Worm (Caenorhabditis elegans) whole organism, young adult: ENCODE results near the gene arle-14.

Experiments used
- B0019.2 ChIP-seq: fragments of 200-800 bp; sonication (Bioruptor generic); conservative IDR thresholded peaks from 2 replicates; pipeline ENCODE4 v1.3.6; 2022; ENCODE audit warnings: missing genetic modification reagents, missing genetic modification characterization, missing compliant biosample characterization
- B0035.1 ChIP-seq: sonication (generic microtip); optimal IDR thresholded peaks from 2 replicates; lab custom pipeline; 2016; ENCODE audit warnings: missing genetic modification characterization, mild to moderate bottlenecking, missing compliant biosample characterization, missing genotype, missing genetic modification reagents
- C06A6.2 ChIP-seq: fragments of 200-800 bp; sonication (Bioruptor generic); conservative IDR thresholded peaks from 2 replicates; pipeline ENCODE4 v1.3.6; 2022; ENCODE audit warnings: missing genetic modification characterization, missing compliant biosample characterization
- C17E4.6 ChIP-seq: fragments of 200-800 bp; sonication (Bioruptor generic); IDR thresholded peaks from 2 replicates; pipeline ENCODE4 v1.3.6; 2022; ENCODE audit warnings: missing genetic modification reagents, missing genetic modification characterization, missing compliant biosample characterization
- F10E7.11 ChIP-seq: sonication (generic microtip); optimal IDR thresholded peaks from 2 replicates; lab custom pipeline; 2017; ENCODE audit warnings: mild to moderate bottlenecking, missing genetic modification characterization, moderate library complexity, missing compliant biosample characterization
- F22D6.2 ChIP-seq: sonication (generic microtip); optimal IDR thresholded peaks from 2 replicates; lab custom pipeline; 2016; ENCODE audit warnings: mild to moderate bottlenecking, missing genetic modification characterization, missing compliant biosample characterization
- F39B2.1 ChIP-seq: fragments of 200-800 bp; sonication (Bioruptor generic); IDR thresholded peaks from 2 replicates; pipeline ENCODE4 v1.3.6; 2022; ENCODE audit warnings: missing genetic modification reagents, missing genetic modification characterization, missing compliant biosample characterization
- F52B5.7 ChIP-seq: sonication (generic microtip); optimal IDR thresholded peaks from 2 replicates; lab custom pipeline; 2016; ENCODE audit warnings: mild to moderate bottlenecking, missing genetic modification characterization, missing compliant biosample characterization
- T26A5.8 ChIP-seq: sonication (generic microtip); optimal IDR thresholded peaks from 2 replicates; lab custom pipeline; 2016; ENCODE audit warnings: missing genetic modification characterization, missing compliant biosample characterization
- Y53F4B.3 ChIP-seq: fragments of 200-800 bp; sonication (Bioruptor generic); IDR thresholded peaks from 2 replicates; pipeline ENCODE4 v1.3.6; 2022; ENCODE audit warnings: missing genetic modification reagents, missing genetic modification characterization, missing compliant biosample characterization
- Y53G8AR.9 ChIP-seq: fragments of 200-800 bp; sonication (Bioruptor generic); conservative IDR thresholded peaks from 2 replicates; pipeline ENCODE4 v1.3.6; 2022; ENCODE audit warnings: missing genetic modification reagents, missing genetic modification characterization, missing compliant biosample characterization
- Y56A3A.18 ChIP-seq: fragments of 200-800 bp; sonication (Bioruptor generic); IDR thresholded peaks from 2 replicates; pipeline ENCODE4 v1.3.6; 2022; ENCODE audit warnings: missing genetic modification reagents, missing genetic modification characterization, missing compliant biosample characterization
- akir-1 ChIP-seq: fragments of 200-800 bp; sonication (Bioruptor generic); optimal IDR thresholded peaks from 2 replicates; lab custom pipeline; 2018; ENCODE audit warnings: mild to moderate bottlenecking, missing genetic modification characterization, moderate library complexity, missing compliant biosample characterization
- aptf-2 ChIP-seq: fragments of 200-800 bp; sonication (Bioruptor generic); conservative IDR thresholded peaks from 2 replicates; pipeline ENCODE4 v1.3.6; 2022; ENCODE audit warnings: missing genetic modification reagents, missing genetic modification characterization, missing compliant biosample characterization
- atf-7 ChIP-seq: sonication (generic microtip); optimal IDR thresholded peaks from 2 replicates; lab custom pipeline; 2017; ENCODE audit warnings: mild to moderate bottlenecking, missing genetic modification characterization, missing compliant biosample characterization
- athp-1 ChIP-seq: sonication (generic microtip); optimal IDR thresholded peaks from 2 replicates; lab custom pipeline; 2017; ENCODE audit warnings: mild to moderate bottlenecking, missing genetic modification characterization, missing compliant biosample characterization
- bed-1 ChIP-seq: fragments of 200-800 bp; sonication (Bioruptor generic); IDR thresholded peaks from 2 replicates; pipeline ENCODE4 v1.3.6; 2022; ENCODE audit warnings: missing genetic modification reagents, missing genetic modification characterization, missing compliant biosample characterization
- ccch-3 ChIP-seq: fragments of 200-800 bp; sonication (Bioruptor generic); optimal IDR thresholded peaks from 2 replicates; lab custom pipeline; 2018; ENCODE audit warnings: mild to moderate bottlenecking, missing genetic modification characterization, missing compliant biosample characterization
- ceh-100 ChIP-seq: fragments of 200-800 bp; sonication (Bioruptor generic); IDR thresholded peaks from 2 replicates; pipeline ENCODE4 v1.3.6; 2022; ENCODE audit warnings: missing genetic modification reagents, missing genetic modification characterization, missing compliant biosample characterization
- ceh-58 ChIP-seq: fragments of 200-800 bp; sonication (Bioruptor generic); IDR thresholded peaks from 2 replicates; pipeline ENCODE4 v1.3.6; 2022; ENCODE audit warnings: missing genetic modification characterization, missing compliant biosample characterization
- ceh-79 ChIP-seq: sonication (generic microtip); optimal IDR thresholded peaks from 2 replicates; lab custom pipeline; 2017; ENCODE audit warnings: mild to moderate bottlenecking, missing genetic modification characterization, missing compliant biosample characterization
- dox-1 ChIP-seq: fragments of 200-800 bp; sonication (Bioruptor generic); IDR thresholded peaks from 2 replicates; pipeline ENCODE4 v1.3.6; 2022; ENCODE audit warnings: missing genetic modification reagents, missing genetic modification characterization, missing compliant biosample characterization
- efl-1 ChIP-seq: fragments of 150-350 bp; optimal IDR thresholded peaks from 2 replicates; lab custom pipeline; 2014; ENCODE audit warnings: missing biosample characterization, missing genetic modification reagents, missing genetic modification characterization
- egl-18 ChIP-seq: fragments of 200-800 bp; sonication (Bioruptor generic); IDR thresholded peaks from 2 replicates; pipeline ENCODE4 v1.3.6; 2022; ENCODE audit warnings: missing genetic modification reagents, missing genetic modification characterization, missing compliant biosample characterization
- fkh-3 ChIP-seq: sonication (generic microtip); optimal IDR thresholded peaks from 2 replicates; lab custom pipeline; 2016; ENCODE audit warnings: mild to moderate bottlenecking, missing genetic modification characterization, missing compliant biosample characterization
- hlh-26 ChIP-seq: fragments of 200-800 bp; sonication (Bioruptor generic); conservative IDR thresholded peaks from 2 replicates; pipeline ENCODE4 v1.3.6; 2022; ENCODE audit warnings: missing genetic modification reagents, missing genetic modification characterization, missing compliant biosample characterization
- hmg-20 ChIP-seq: fragments of 200-800 bp; sonication (Bioruptor generic); IDR thresholded peaks from 2 replicates; pipeline ENCODE4 v1.3.6; 2022; ENCODE audit warnings: missing genetic modification reagents, missing genetic modification characterization, missing compliant biosample characterization
- let-526 ChIP-seq: fragments of 200-800 bp; sonication (Bioruptor generic); IDR thresholded peaks from 2 replicates; pipeline ENCODE4 v1.3.6; 2022; ENCODE audit warnings: missing genetic modification reagents, missing genetic modification characterization, missing compliant biosample characterization
- let-607 ChIP-seq, 2 experiments: fragments of 200-800 bp in 1 of 2; sonication (Bioruptor generic) in 1 of 2; sonication (generic microtip) in 1 of 2; optimal IDR thresholded peaks; 2 replicates each; lab custom pipeline; 2016 to 2018; ENCODE audit warnings: mild to moderate bottlenecking in 2 of 2, missing compliant biosample characterization in 2 of 2, missing genetic modification characterization in 2 of 2, moderate library complexity in 2 of 2, missing genotype in 1 of 2
- lin-40 ChIP-seq: sonication (generic microtip); optimal IDR thresholded peaks from 2 replicates; lab custom pipeline; 2016; ENCODE audit warnings: missing genetic modification characterization, mild to moderate bottlenecking, missing compliant biosample characterization, missing genotype, missing genetic modification reagents
- lin-54 ChIP-seq: fragments of 200-800 bp; sonication (Bioruptor generic); optimal IDR thresholded peaks from 2 replicates; lab custom pipeline; 2018; ENCODE audit warnings: mild to moderate bottlenecking, missing genetic modification characterization, missing compliant biosample characterization
- lir-1 ChIP-seq: fragments of 200-800 bp; sonication (Bioruptor generic); conservative IDR thresholded peaks from 2 replicates; pipeline ENCODE4 v1.3.6; 2022; ENCODE audit warnings: missing genetic modification reagents, missing genetic modification characterization, missing compliant biosample characterization
- lsy-27 ChIP-seq: sonication (generic microtip); optimal IDR thresholded peaks from 2 replicates; lab custom pipeline; 2017; ENCODE audit warnings: missing genetic modification characterization, mild to moderate bottlenecking, missing compliant biosample characterization, antibody characterized with exemption, missing genotype, borderline replicate concordance; ENCODE audit not compliant: insufficient read depth
- madf-3 ChIP-seq: fragments of 200-800 bp; sonication (Bioruptor generic); IDR thresholded peaks from 2 replicates; pipeline ENCODE4 v1.3.6; 2022; ENCODE audit warnings: missing genetic modification reagents, missing genetic modification characterization, missing compliant biosample characterization
- mcd-1 ChIP-seq: fragments of 200-800 bp; sonication (Bioruptor generic); IDR thresholded peaks from 2 replicates; pipeline ENCODE4 v1.3.6; 2022; ENCODE audit warnings: missing genetic modification reagents, missing genetic modification characterization, missing compliant biosample characterization
- pha-4 ChIP-seq: fragments of 150-350 bp; sonication (generic microtip); optimal IDR thresholded peaks from 2 replicates; lab custom pipeline; 2014; ENCODE audit warnings: missing biosample characterization, missing genetic modification reagents, missing genetic modification characterization
- rcor-1 ChIP-seq: fragments of 200-800 bp; sonication (Bioruptor generic); IDR thresholded peaks from 2 replicates; pipeline ENCODE4 v1.3.6; 2022; ENCODE audit warnings: missing genetic modification reagents, missing genetic modification characterization, missing compliant biosample characterization
- repo-1 ChIP-seq: sonication (generic microtip); optimal IDR thresholded peaks from 2 replicates; lab custom pipeline; 2017; ENCODE audit warnings: mild to moderate bottlenecking, missing genetic modification characterization, missing compliant biosample characterization
- sea-2 ChIP-seq: fragments of 200-800 bp; sonication (Bioruptor generic); IDR thresholded peaks from 2 replicates; pipeline ENCODE4 v1.3.6; 2022; ENCODE audit warnings: missing genetic modification characterization, missing compliant biosample characterization
- snpc-1.1 ChIP-seq: sonication (generic microtip); optimal IDR thresholded peaks from 2 replicates; lab custom pipeline; 2017; ENCODE audit warnings: missing genetic modification characterization, mild to moderate bottlenecking, missing compliant biosample characterization, antibody characterized with exemption, moderate library complexity, missing genotype, missing genetic modification reagents; ENCODE audit not compliant: insufficient read depth
- snpc-3.4 ChIP-seq: sonication (generic microtip); optimal IDR thresholded peaks from 2 replicates; lab custom pipeline; 2017; ENCODE audit warnings: missing genetic modification characterization, mild to moderate bottlenecking, missing compliant biosample characterization, antibody characterized with exemption, moderate library complexity, missing genotype, missing genetic modification reagents
- snpc-4 ChIP-seq, 5 experiments: fragments of 150-350 bp in 1 of 5; sonication (generic microtip) in 4 of 5; optimal IDR thresholded peaks; 2 replicates each; lab custom pipeline; 2014 to 2018; ENCODE audit warnings: missing genetic modification characterization in 5 of 5, missing biosample characterization in 3 of 5, antibody characterized with exemption in 2 of 5, mild to moderate bottlenecking in 2 of 5, missing compliant biosample characterization in 2 of 5, missing genotype in 2 of 5, moderate library complexity in 2 of 5, missing genetic modification reagents in 1 of 5
- somi-1 ChIP-seq: fragments of 200-800 bp; sonication (Bioruptor generic); optimal IDR thresholded peaks from 2 replicates; lab custom pipeline; 2018; ENCODE audit warnings: mild to moderate bottlenecking, missing genetic modification characterization, missing compliant biosample characterization
- tlf-1 ChIP-seq: fragments of 200-800 bp; sonication (Bioruptor generic); optimal IDR thresholded peaks from 2 replicates; lab custom pipeline; 2018; ENCODE audit warnings: mild to moderate bottlenecking, missing genetic modification characterization, missing compliant biosample characterization
- xnd-1 ChIP-seq: sonication (generic microtip); optimal IDR thresholded peaks from 2 replicates; lab custom pipeline; 2016; ENCODE audit warnings: missing genotype, missing genetic modification reagents, missing genetic modification characterization, missing compliant biosample characterization
- zfh-2 ChIP-seq: fragments of 200-800 bp; sonication (Bioruptor generic); conservative IDR thresholded peaks from 2 replicates; pipeline ENCODE4 v1.3.6; 2022; ENCODE audit warnings: missing genetic modification reagents, missing genetic modification characterization, missing compliant biosample characterization
- ztf-18 ChIP-seq: sonication (generic microtip); optimal IDR thresholded peaks from 2 replicates; lab custom pipeline; 2016; ENCODE audit warnings: missing genotype, mild to moderate bottlenecking, missing genetic modification characterization, missing compliant biosample characterization
- ztf-3 ChIP-seq: fragments of 200-800 bp; sonication (Bioruptor generic); optimal IDR thresholded peaks from 2 replicates; lab custom pipeline; 2018; ENCODE audit warnings: mild to moderate bottlenecking, missing genetic modification characterization, missing compliant biosample characterization

arle-14 gene

DNA sequence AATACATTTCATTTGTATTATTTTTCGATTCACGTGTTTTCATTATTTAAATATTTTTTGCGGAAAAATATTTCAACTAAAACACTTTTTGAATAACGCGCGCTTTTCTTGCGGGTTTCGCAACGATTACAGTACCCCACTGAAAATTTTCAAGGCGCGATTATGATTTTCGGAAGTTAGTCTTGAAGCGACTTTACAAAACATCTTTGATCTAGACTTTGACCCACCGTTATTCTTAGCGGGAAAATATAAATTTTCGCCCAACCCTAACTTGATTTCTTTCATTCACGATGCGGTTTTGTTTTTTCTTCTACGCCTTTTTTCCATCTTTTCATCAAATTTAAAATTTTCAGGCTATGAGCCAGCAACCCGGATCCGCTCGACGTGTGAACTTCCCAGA lies 35.1 kb downstream of the arle-14 start, which contains the start of gene egg-1 (continued):
- TF ChIP-seq ceh-79, result no peak
- TF ChIP-seq Y53G8AR.9 (GFP tag; lab: Robert Waterston, UW), result peak; percentile 44; the same call in 1 of the 2 replicates
- peak; percentile 90 for TF ChIP-seq tlf-1 (GFP tag; lab: Kevin White, UChicago)
- no peak for TF ChIP-seq hmg-20 (GFP tag; lab: Robert Waterston, UW)
- no peak for TF ChIP-seq C06A6.2
- peak; percentile 40 for TF ChIP-seq snpc-4 (GFP tag; optimal IDR thresholded peaks at IDR 0.05; lab: Kevin White, UChicago)
- TF ChIP-seq snpc-4 (tag; optimal IDR thresholded peaks at IDR 0.05; lab: Kevin White, UChicago), result peak in 3 of 4 experiments; percentile 8 to 60 (median 59)
- peak; percentile 72 for TF ChIP-seq mcd-1 (GFP tag; lab: Robert Waterston, UW)
- TF ChIP-seq madf-3 (GFP tag; lab: Robert Waterston, UW), result peak; percentile 83
- TF ChIP-seq lin-54 (GFP tag; lab: Kevin White, UChicago), result peak; percentile 95
- TF ChIP-seq ztf-18, result peak; percentile 74
- no peak for TF ChIP-seq somi-1 (GFP tag; lab: Kevin White, UChicago)
- no peak for TF ChIP-seq Y56A3A.18 (GFP tag; lab: Robert Waterston, UW)
- TF ChIP-seq C17E4.6 (GFP tag; lab: Robert Waterston, UW), result no peak; the same call in 1 of the 2 replicates
- no peak for TF ChIP-seq ceh-58 (GFP tag; lab: Robert Waterston, UW)
- peak; percentile 98 for TF ChIP-seq xnd-1 (tag; lab: Kevin White, UChicago)
- no peak for TF ChIP-seq B0035.1 (tag; lab: Kevin White, UChicago)
- peak; percentile 78 for TF ChIP-seq B0019.2 (GFP tag; lab: Robert Waterston, UW)
- TF ChIP-seq fkh-3 (tag; lab: Kevin White, UChicago), result no peak
- TF ChIP-seq akir-1, result no peak
- TF ChIP-seq atf-7 (tag; lab: Kevin White, UChicago), result no peak
- no peak for TF ChIP-seq ztf-3 (GFP tag; lab: Kevin White, UChicago)
- TF ChIP-seq lir-1 (GFP tag; lab: Robert Waterston, UW), result peak; percentile 52; the same call in 1 of the 2 replicates
- no peak for TF ChIP-seq F22D6.2
- TF ChIP-seq let-607 (tag; optimal IDR thresholded peaks at IDR 0.05; lab: Kevin White, UChicago), result no peak
- no peak for TF ChIP-seq lsy-27 (tag; lab: Kevin White, UChicago)
- TF ChIP-seq ccch-3 (GFP tag; lab: Kevin White, UChicago), result no peak
- no peak for TF ChIP-seq egl-18 (GFP tag; lab: Robert Waterston, UW)
- TF ChIP-seq bed-1 (GFP tag; lab: Robert Waterston, UW), result no peak
- no peak for TF ChIP-seq F10E7.11
- TF ChIP-seq ceh-100 (GFP tag; lab: Robert Waterston, UW), result peak; percentile 53
- no peak for TF ChIP-seq T26A5.8 (tag; lab: Kevin White, UChicago)
- no peak for TF ChIP-seq zfh-2 (GFP tag; lab: Robert Waterston, UW)
- TF ChIP-seq F52B5.7 (tag; lab: Kevin White, UChicago), result no peak
- no peak for TF ChIP-seq let-526 (GFP tag; lab: Robert Waterston, UW)
- TF ChIP-seq lin-40 (tag; lab: Kevin White, UChicago), result no peak
- TF ChIP-seq Y53F4B.3 (GFP tag; lab: Robert Waterston, UW), result 0 out of 2 replicates have a peak, but pooled peaks have one; percentile 17
- TF ChIP-seq athp-1 (tag; lab: Kevin White, UChicago), result peak; percentile 63
- peak; percentile 70; the same call in 1 of the 2 replicates for TF ChIP-seq aptf-2
- peak; percentile 12 for TF ChIP-seq repo-1 (tag; lab: Kevin White, UChicago)
- peak; percentile 87 for TF ChIP-seq dox-1
- no peak for TF ChIP-seq F39B2.1 (GFP tag; lab: Robert Waterston, UW)
- TF ChIP-seq snpc-3.4 (tag; lab: Kevin White, UChicago), result peak; percentile 93
- TF ChIP-seq sea-2 (GFP tag; lab: Robert Waterston, UW), result no peak
- no peak for TF ChIP-seq hlh-26 (GFP tag; lab: Robert Waterston, UW)
- no peak for TF ChIP-seq pha-4 (tag; lab: Kevin White, UChicago)
- TF ChIP-seq snpc-1.1 (tag; lab: Kevin White, UChicago), result peak; percentile 21
- peak; percentile 98 for TF ChIP-seq efl-1 (GFP tag; lab: Kevin White, UChicago)
- peak; percentile 83 for TF ChIP-seq rcor-1 (GFP tag; lab: Robert Waterston, UW)
